Worm (Caenorhabditis elegans): ENCODE measurements around the gene Y53F4B.43.

DNA sequence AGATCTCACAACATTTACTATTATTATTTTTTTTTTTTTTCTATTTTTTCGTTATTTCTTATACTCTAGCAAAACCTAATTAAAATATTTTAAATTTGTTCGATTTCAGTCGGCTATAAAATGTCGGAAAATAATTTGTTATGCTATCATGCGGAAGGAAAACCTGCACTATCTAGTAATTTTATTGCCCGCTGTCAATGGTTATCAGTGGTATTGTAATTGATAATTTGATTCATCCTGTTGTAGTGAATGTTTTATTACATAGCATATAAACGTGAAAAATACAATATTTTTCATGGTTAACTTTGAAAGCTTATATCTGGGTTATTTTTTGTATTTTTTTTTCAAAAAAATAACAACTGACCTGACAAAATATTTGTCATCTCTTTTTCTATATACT lies 29.0 kb upstream of the Y53F4B.43 start:
- TF ChIP-seq flt-1 (GFP tag; IDR thresholded peaks at IDR 0.05) (no peak), T22C8.4 (GFP tag; IDR thresholded peaks at IDR 0.05) (no peak), ztf-29 (GFP tag; IDR thresholded peaks at IDR 0.05) (no peak), cog-1 (tag; optimal IDR thresholded peaks at IDR 0.05) (no peak), ztf-23 (GFP tag; IDR thresholded peaks at IDR 0.05) (no peak)
